Fruit fly (Drosophila melanogaster): ENCODE data around the gene CG31688.
A peak's percentile ranks its signal among the peaks of the same experiment; 100 is the strongest.

Gene CG31688

DNA sequence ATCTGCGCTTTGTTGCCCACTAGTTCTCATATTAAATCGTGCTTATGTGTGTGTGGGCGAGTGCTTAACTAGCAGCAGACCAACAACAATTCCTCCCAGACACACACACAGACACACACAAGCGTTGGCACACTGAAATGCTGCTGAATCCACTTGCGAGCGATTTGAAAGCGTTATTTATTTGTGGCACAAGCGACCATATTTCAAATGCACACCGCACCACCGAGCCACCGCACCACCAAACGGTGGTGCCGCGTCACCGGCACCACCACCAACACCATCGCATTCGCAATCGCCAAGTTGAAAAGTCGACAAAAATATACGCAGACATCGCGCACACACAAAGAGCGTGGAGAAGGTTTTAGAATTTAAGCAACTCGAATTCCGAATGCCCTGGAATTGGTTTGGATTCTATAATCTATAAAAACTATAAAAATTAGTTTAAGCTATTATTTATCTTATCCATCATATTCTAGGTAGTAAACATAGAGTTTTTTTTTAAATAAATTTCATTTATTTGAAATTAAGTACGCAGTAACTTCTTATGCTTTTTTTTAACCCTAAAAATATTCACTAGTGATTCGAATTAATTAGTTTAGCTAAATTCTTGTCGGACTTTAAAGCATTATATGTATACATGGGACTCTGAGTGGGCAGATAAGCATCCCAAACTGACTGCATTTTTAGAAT is 52.7 kb downstream of the CG31688 start:
- TF ChIP-seq Rfx (GFP tag; IDR thresholded peaks at IDR 0.05) = 0 out of 2 replicates have a peak, but pooled peaks have one; percentile 10
- peak in 1 of 2 experiments; percentile 58 for TF ChIP-seq bsh (GFP tag; optimal IDR thresholded peaks at IDR 0.05)
- TF ChIP-seq chm (GFP tag; IDR thresholded peaks at IDR 0.05) = peak; percentile 57; the same call in 1 of the 2 replicates
- TF ChIP-seq CG34376 (GFP tag; optimal IDR thresholded peaks at IDR 0.05) = no peak
- peak; percentile 45 for TF ChIP-seq CG12391 (tag; optimal IDR thresholded peaks at IDR 0.05)
- no peak for TF ChIP-seq CG5180 (GFP tag; optimal IDR thresholded peaks at IDR 0.05)
- TF ChIP-seq Adf1 (GFP tag; IDR thresholded peaks at IDR 0.05) = no peak
- 0 out of 3 replicates have a peak, but pooled peaks have one; percentile 29 for TF ChIP-seq dysf (GFP tag; IDR thresholded peaks at IDR 0.05)
- peak; percentile 48 for TF ChIP-seq CG2712 (tag; optimal IDR thresholded peaks at IDR 0.05)
- peak; percentile 46 for TF ChIP-seq Med (GFP tag)
- peak; percentile 43 for TF ChIP-seq phol (tag; optimal IDR thresholded peaks at IDR 0.05)
- peak; percentile 12 for TF ChIP-seq Sox100B (GFP tag; optimal IDR thresholded peaks at IDR 0.05)
- TF ChIP-seq CG8924 (tag; optimal IDR thresholded peaks at IDR 0.05) = peak; percentile 8
- no peak for TF ChIP-seq jigr1 (GFP tag; IDR thresholded peaks at IDR 0.05)
- peak; percentile 44 for TF ChIP-seq CG15601 (tag; optimal IDR thresholded peaks at IDR 0.05)
- TF ChIP-seq dmrt99B (tag; optimal IDR thresholded peaks at IDR 0.05) = peak; percentile 19
- peak; percentile 73 for TF ChIP-seq gem (tag; optimal IDR thresholded peaks at IDR 0.05)
- TF ChIP-seq CG31441 (GFP tag; IDR thresholded peaks at IDR 0.05) = peak; percentile 57; the same call in 1 of the 2 replicates
- TF ChIP-seq Blimp-1 (GFP tag; optimal IDR thresholded peaks at IDR 0.05) = peak; percentile 28
- TF ChIP-seq CG6175 (GFP tag; IDR thresholded peaks at IDR 0.05) = peak; percentile 95
- peak; percentile 24 for TF ChIP-seq CG13424 (tag; optimal IDR thresholded peaks at IDR 0.05)
- 0 out of 2 replicates have a peak, but pooled peaks have one; percentile 10 for TF ChIP-seq esg (GFP tag; conservative IDR thresholded peaks at IDR 0.05)
- TF ChIP-seq CG7839 (tag; optimal IDR thresholded peaks at IDR 0.05) = peak; percentile 37
- no peak for TF ChIP-seq CG16779 (GFP tag; IDR thresholded peaks at IDR 0.05)
- TF ChIP-seq cg (GFP tag; optimal IDR thresholded peaks at IDR 0.05) = peak; percentile 66
- 0 out of 2 replicates have a peak, but pooled peaks have one; percentile 9 for TF ChIP-seq CG32772 (GFP tag; IDR thresholded peaks at IDR 0.05)
- peak; percentile 28 for TF ChIP-seq gsb-n (tag; optimal IDR thresholded peaks at IDR 0.05)
- peak; percentile 35; the same call in 1 of the 2 replicates for TF ChIP-seq Drgx (GFP tag; IDR thresholded peaks at IDR 0.05)
- no peak for TF ChIP-seq CG14965 (GFP tag; optimal IDR thresholded peaks at IDR 0.05; ENCODE audit: borderline replicate concordance)
- TF ChIP-seq CG2678 (tag; optimal IDR thresholded peaks at IDR 0.05) = peak; percentile 41
- TF ChIP-seq Hr51 (GFP tag; optimal IDR thresholded peaks at IDR 0.05) = peak in 1 of 2 experiments; percentile 51
- peak; percentile 47 for TF ChIP-seq CG10979 (tag; optimal IDR thresholded peaks at IDR 0.05)
- TF ChIP-seq CG6689 (GFP tag; IDR thresholded peaks at IDR 0.05) = 0 out of 2 replicates have a peak, but pooled peaks have one; percentile 21
- TF ChIP-seq CG16815 (GFP tag; optimal IDR thresholded peaks at IDR 0.05) = peak; percentile 11
- peak; percentile 2 for TF ChIP-seq CG14710 (tag; optimal IDR thresholded peaks at IDR 0.05)
- peak; percentile 73 for TF ChIP-seq D19A (tag; optimal IDR thresholded peaks at IDR 0.05)
- peak; percentile 21 for TF ChIP-seq CG17359 (tag; optimal IDR thresholded peaks at IDR 0.05)
- peak; percentile 26 for TF ChIP-seq CG12769 (tag; optimal IDR thresholded peaks at IDR 0.05)
- peak; percentile 5 for TF ChIP-seq abd-A (tag; optimal IDR thresholded peaks at IDR 0.05)
- peak; percentile 53 for TF ChIP-seq CG18262 (tag; optimal IDR thresholded peaks at IDR 0.05)
- 0 out of 2 replicates have a peak, but pooled peaks have one; percentile 22 for TF ChIP-seq HLH3B (GFP tag; IDR thresholded peaks at IDR 0.05)
- TF ChIP-seq lab (GFP tag; optimal IDR thresholded peaks at IDR 0.05) = peak; percentile 13
- no peak for TF ChIP-seq knrl (GFP tag; IDR thresholded peaks at IDR 0.05; ENCODE audit: partially characterized antibody)
- no peak for TF ChIP-seq nom (GFP tag; optimal IDR thresholded peaks at IDR 0.05)
- TF ChIP-seq CG8089 (GFP tag; optimal IDR thresholded peaks at IDR 0.05) = no peak
- no peak for TF ChIP-seq prd (optimal IDR thresholded peaks at IDR 0.05)
- peak; percentile 21; the same call in 1 of the 3 replicates for TF ChIP-seq prd (GFP tag; IDR thresholded peaks at IDR 0.05)
